Fruit fly (Drosophila melanogaster) whole organism, embryonic: ENCODE data around the gene hbt.

Source experiments
- Ada2b ChIP-seq: fragments of 200-800 bp; sonication (Bioruptor generic); IDR thresholded peaks from 2 replicates; pipeline ENCODE4 v1.3.6; 2022; ENCODE audit warnings: missing biosample characterization, missing genetic modification characterization
- Atf3 ChIP-seq: fragments of 200-800 bp; sonication (Bioruptor generic); optimal IDR thresholded peaks from 3 replicates; lab custom pipeline; 2016; ENCODE audit warnings: missing biosample characterization, missing genetic modification characterization
- Atf6 ChIP-seq: fragments of 200-800 bp; sonication (Bioruptor generic); IDR thresholded peaks from 2 replicates; pipeline ENCODE4 v1.3.6; 2022; ENCODE audit warnings: missing biosample characterization, missing genetic modification characterization
- CG1024 ChIP-seq: fragments of 200-800 bp; sonication (Bioruptor generic); IDR thresholded peaks from 2 replicates; pipeline ENCODE4 v1.3.6; 2022; ENCODE audit warnings: missing biosample characterization, missing genetic modification characterization
- CG10274 ChIP-seq: fragments of 200-800 bp; sonication (Bioruptor generic); optimal IDR thresholded peaks from 3 replicates; lab custom pipeline; 2017; ENCODE audit warnings: missing biosample characterization, mild to moderate bottlenecking, missing genetic modification characterization
- CG10543 ChIP-seq: fragments of 200-800 bp; sonication (Bioruptor generic); optimal IDR thresholded peaks from 3 replicates; lab custom pipeline; 2017; ENCODE audit warnings: missing biosample characterization, mild to moderate bottlenecking, missing genetic modification characterization, moderate library complexity
- CG12299 ChIP-seq: fragments of 200-800 bp; sonication (Bioruptor generic); optimal IDR thresholded peaks from 2 replicates; lab custom pipeline; 2018; ENCODE audit warnings: missing biosample characterization, mild to moderate bottlenecking, missing genetic modification characterization
- CG13123 ChIP-seq: fragments of 200-800 bp; sonication (Bioruptor generic); optimal IDR thresholded peaks from 2 replicates; lab custom pipeline; 2016; ENCODE audit warnings: missing biosample characterization, missing genetic modification characterization
- CG13424 ChIP-seq: fragments of 200-800 bp; sonication (Bioruptor generic); optimal IDR thresholded peaks from 2 replicates; lab custom pipeline; 2019; ENCODE audit warnings: missing biosample characterization, mild to moderate bottlenecking, missing genetic modification characterization, moderate library complexity
- CG15073 ChIP-seq: fragments of 200-800 bp; sonication (Bioruptor generic); optimal IDR thresholded peaks from 2 replicates; lab custom pipeline; 2016; ENCODE audit warnings: missing biosample characterization, missing genetic modification characterization
- CG15601 ChIP-seq: fragments of 200-800 bp; sonication (Bioruptor generic); optimal IDR thresholded peaks from 3 replicates; lab custom pipeline; 2019; ENCODE audit warnings: missing biosample characterization, mild to moderate bottlenecking, missing genetic modification characterization, moderate library complexity
- CG1647 ChIP-seq: fragments of 200-800 bp; sonication (Bioruptor generic); optimal IDR thresholded peaks from 3 replicates; lab custom pipeline; 2016; ENCODE audit warnings: missing biosample characterization, missing genetic modification characterization
- CG18262 ChIP-seq: fragments of 200-800 bp; optimal IDR thresholded peaks from 3 replicates; lab custom pipeline; 2019; ENCODE audit warnings: missing biosample characterization, mild to moderate bottlenecking, missing genetic modification characterization, moderate library complexity
- CG3065 ChIP-seq: fragments of 200-800 bp; sonication (Bioruptor generic); optimal IDR thresholded peaks from 2 replicates; lab custom pipeline; 2016; ENCODE audit warnings: missing biosample characterization, missing genetic modification characterization
- CG3838 ChIP-seq: fragments of 200-800 bp; sonication (Bioruptor generic); optimal IDR thresholded peaks from 3 replicates; lab custom pipeline; 2016; ENCODE audit warnings: missing biosample characterization, missing genetic modification characterization
- CG5180 ChIP-seq: fragments of 200-800 bp; sonication (Bioruptor generic); optimal IDR thresholded peaks from 3 replicates; lab custom pipeline; 2017; ENCODE audit warnings: missing biosample characterization, missing genetic modification characterization, mild to moderate bottlenecking, moderate library complexity, missing genetic modification reagents
- CG6854 ChIP-seq: fragments of 200-800 bp; sonication (Bioruptor generic); optimal IDR thresholded peaks from 3 replicates; lab custom pipeline; 2017; ENCODE audit warnings: missing biosample characterization, mild to moderate bottlenecking, missing genetic modification characterization
- CG7271 ChIP-seq: fragments of 200-800 bp; sonication (Bioruptor generic); optimal IDR thresholded peaks from 2 replicates; lab custom pipeline; 2018; ENCODE audit warnings: missing biosample characterization, mild to moderate bottlenecking, missing genetic modification characterization, moderate library complexity
- CG7987 ChIP-seq: fragments of 200-800 bp; sonication (Bioruptor generic); optimal IDR thresholded peaks from 2 replicates; lab custom pipeline; 2018; ENCODE audit warnings: missing biosample characterization, mild to moderate bottlenecking, missing genetic modification characterization, moderate library complexity
- CG8924 ChIP-seq: fragments of 200-800 bp; optimal IDR thresholded peaks from 3 replicates; lab custom pipeline; 2019; ENCODE audit warnings: missing biosample characterization, mild to moderate bottlenecking, missing genetic modification characterization, moderate library complexity
- CG8944 ChIP-seq: fragments of 200-800 bp; sonication (Bioruptor generic); optimal IDR thresholded peaks from 3 replicates; lab custom pipeline; 2016; ENCODE audit warnings: missing biosample characterization, missing genetic modification characterization
- Hr78 ChIP-seq, 2 experiments: fragments of 200-800 bp in 1 of 2; fragments of >200 bp in 1 of 2; sonication (Bioruptor generic) in 1 of 2; optimal IDR thresholded peaks; 2 replicates each; lab custom pipeline; 2017 to 2019; ENCODE audit warnings: missing biosample characterization in 2 of 2, missing genetic modification characterization in 2 of 2, mild to moderate bottlenecking in 1 of 2, moderate library complexity in 1 of 2
- Lpt ChIP-seq: fragments of >200 bp; optimal IDR thresholded peaks from 2 replicates; lab custom pipeline; 2018; ENCODE audit warnings: missing biosample characterization, missing genetic modification characterization
- Myb ChIP-seq: fragments of 200-800 bp; sonication (Bioruptor generic); optimal IDR thresholded peaks from 2 replicates; lab custom pipeline; 2016; ENCODE audit warnings: missing biosample characterization, missing genetic modification characterization
- NC2α ChIP-seq: fragments of 200-800 bp; sonication (Bioruptor generic); optimal IDR thresholded peaks from 2 replicates; lab custom pipeline; 2016; ENCODE audit warnings: missing biosample characterization, missing genetic modification characterization
- Neu2 ChIP-seq: fragments of 200-800 bp; sonication (Bioruptor generic); optimal IDR thresholded peaks from 3 replicates; lab custom pipeline; 2016; ENCODE audit warnings: missing biosample characterization, missing genetic modification characterization, borderline replicate concordance
- Nf-YC ChIP-seq: fragments of 200-800 bp; optimal IDR thresholded peaks from 3 replicates; lab custom pipeline; 2019; ENCODE audit warnings: missing biosample characterization, mild to moderate bottlenecking, missing genetic modification characterization, moderate library complexity
- Pdp1 ChIP-seq, 2 experiments: fragments of 200-800 bp; sonication (Bioruptor generic); optimal IDR thresholded peaks; 3 replicates each; lab custom pipeline; 2016; ENCODE audit warnings: missing biosample characterization in 2 of 2, missing genetic modification characterization in 2 of 2, mild to moderate bottlenecking in 1 of 2, moderate library complexity in 1 of 2
- Sox102F ChIP-seq: fragments of 200-800 bp; sonication (Bioruptor generic); optimal IDR thresholded peaks from 2 replicates; lab custom pipeline; 2018; ENCODE audit warnings: missing biosample characterization, mild to moderate bottlenecking, missing genetic modification characterization, moderate library complexity
- Stat92E ChIP-seq, 3 experiments: fragments of >200 bp in 2 of 3; fragments of 200-800 bp in 1 of 3; sonication (Bioruptor generic) in 1 of 3; optimal IDR thresholded peaks; 2 replicates each; lab custom pipeline; 2017 to 2019; ENCODE audit warnings: missing biosample characterization in 3 of 3, missing genetic modification characterization in 3 of 3, mild to moderate bottlenecking in 1 of 3, moderate library complexity in 1 of 3
- abd-A ChIP-seq: fragments of 200-800 bp; sonication (Bioruptor generic); optimal IDR thresholded peaks from 3 replicates; lab custom pipeline; 2019; ENCODE audit warnings: missing biosample characterization, mild to moderate bottlenecking, missing genetic modification characterization, moderate library complexity
- ac ChIP-seq: fragments of 200-800 bp; sonication (Bioruptor generic); optimal IDR thresholded peaks from 3 replicates; lab custom pipeline; 2017; ENCODE audit warnings: missing biosample characterization, mild to moderate bottlenecking, missing genetic modification characterization
- bigmax ChIP-seq: fragments of 200-800 bp; sonication (Bioruptor generic); optimal IDR thresholded peaks from 2 replicates; lab custom pipeline; 2018; ENCODE audit warnings: missing biosample characterization, mild to moderate bottlenecking, missing genetic modification characterization
- cas ChIP-seq: fragments of 200-800 bp; sonication (Bioruptor generic); IDR thresholded peaks from 2 replicates; pipeline ENCODE4 v1.3.6; 2022; ENCODE audit warnings: missing biosample characterization, missing genetic modification characterization
- esg ChIP-seq: fragments of 200-800 bp; sonication (Bioruptor generic); conservative IDR thresholded peaks from 2 replicates; pipeline ENCODE4 v1.3.6; 2022; ENCODE audit warnings: missing biosample characterization, missing genetic modification characterization
- exex ChIP-seq: fragments of 200-800 bp; sonication (Bioruptor generic); optimal IDR thresholded peaks from 4 replicates; lab custom pipeline; 2018; ENCODE audit warnings: missing biosample characterization, mild to moderate bottlenecking, missing genetic modification characterization, moderate library complexity
- inv ChIP-seq: fragments of 200-800 bp; sonication (Bioruptor generic); IDR thresholded peaks from 2 replicates; pipeline ENCODE4 v1.3.6; 2022; ENCODE audit warnings: missing biosample characterization, missing genetic modification characterization; ENCODE audit not compliant: partially characterized antibody
- mirr ChIP-seq: fragments of 200-800 bp; sonication (Bioruptor generic); optimal IDR thresholded peaks from 3 replicates; lab custom pipeline; 2018; ENCODE audit warnings: missing biosample characterization, mild to moderate bottlenecking, missing genetic modification characterization
- prd ChIP-seq, 3 experiments: fragments of >200 bp in 2 of 3; fragments of 200-800 bp in 1 of 3; sonication (Bioruptor generic) in 1 of 3; optimal IDR thresholded peaks in 2 of 3; IDR thresholded peaks in 1 of 3; 2 replicates in 2 of 3; 3 replicates in 1 of 3; pipeline versions ENCODE4 v1.3.6 to Lab custom; 2017 to 2022; ENCODE audit warnings: missing biosample characterization in 1 of 3, missing genetic modification characterization in 1 of 3
- repo ChIP-seq: fragments of 200-800 bp; sonication (Bioruptor generic); optimal IDR thresholded peaks from 2 replicates; lab custom pipeline; 2016; ENCODE audit warnings: missing biosample characterization, missing genetic modification characterization
- ssp ChIP-seq: fragments of 200-800 bp; sonication (Bioruptor generic); IDR thresholded peaks from 2 replicates; pipeline ENCODE4 v1.3.6; 2022; ENCODE audit warnings: missing biosample characterization, missing genetic modification characterization
- vnd ChIP-seq: fragments of 200-800 bp; sonication (Bioruptor generic); IDR thresholded peaks from 3 replicates; pipeline ENCODE4 v1.3.6; 2022; ENCODE audit warnings: missing biosample characterization, missing genetic modification characterization; ENCODE audit not compliant: partially characterized antibody

Gene hbt

dm6 chr2L:13378488-13378964 lies 47.6 kb upstream of the hbt start, which contains the start of the genes CG9302 and beta'COP (continued):
- TF ChIP-seq bigmax (peak; percentile 31), Atf3 (GFP tag; lab: Kevin White, UChicago) (no peak), CG10274 (no peak), CG7987 (GFP tag; lab: Kevin White, UChicago) (peak; percentile 33), CG7271 (tag; lab: Kevin White, UChicago) (no peak), cas (no peak), CG3838 (GFP tag; lab: Kevin White, UChicago) (no peak), CG13424 (tag; lab: Kevin White, UChicago) (peak; percentile 78), CG15601 (tag; lab: Kevin White, UChicago) (peak; percentile 68), Ada2b (GFP tag; lab: Robert Waterston, UW) (no peak), CG10543 (peak; percentile 84), CG13123 (GFP tag; lab: Kevin White, UChicago) (peak; percentile 33), CG8924 (tag; lab: Kevin White, UChicago) (peak; percentile 72), inv (GFP tag; lab: Robert Waterston, UW) (peak; percentile 68), Neu2 (GFP tag; lab: Kevin White, UChicago) (no peak), esg (GFP tag; lab: Robert Waterston, UW) (peak; percentile 40; the same call in 1 of the 2 replicates), Pdp1 (GFP tag; optimal IDR thresholded peaks at IDR 0.05; lab: Kevin White, UChicago) (peak; percentile 15 to 57), CG12299 (tag; lab: Kevin White, UChicago) (no peak), ssp (peak; percentile 54; the same call in 1 of the 2 replicates), ac (no peak), Sox102F (GFP tag; lab: Kevin White, UChicago) (no peak), CG15073 (no peak), CG8944 (GFP tag; lab: Kevin White, UChicago) (peak; percentile 43), CG3065 (GFP tag; lab: Kevin White, UChicago) (peak; percentile 31), CG1024 (GFP tag; lab: Robert Waterston, UW) (no peak), repo (GFP tag; lab: Kevin White, UChicago) (no peak), Nf-YC (tag; lab: Kevin White, UChicago) (peak; percentile 79), abd-A (tag; lab: Kevin White, UChicago) (no peak), CG5180 (GFP tag; lab: Kevin White, UChicago) (no peak), Stat92E (GFP tag; optimal IDR thresholded peaks at IDR 0.05; lab: Kevin White, UChicago) (peak in 1 of 3 experiments; percentile 58), Myb (GFP tag; lab: Kevin White, UChicago) (no peak), vnd (peak; percentile 72; the same call in 2 of the 3 replicates), Lpt (GFP tag; lab: Kevin White, UChicago) (no peak), prd (optimal IDR thresholded peaks at IDR 0.05; lab: Kevin White, UChicago) (no peak), prd (GFP tag; IDR thresholded peaks at IDR 0.05; lab: Robert Waterston, UW) (peak; percentile 75; the same call in 2 of the 3 replicates), Atf6 (GFP tag; lab: Robert Waterston, UW) (no peak), CG6854 (no peak), CG18262 (peak; percentile 74), NC2α (GFP tag; lab: Kevin White, UChicago) (no peak)

- peak; percentile 99 for TF ChIP-seq exex (tag; lab: Kevin White, UChicago)
- no peak for TF ChIP-seq Hr78 (GFP tag; optimal IDR thresholded peaks at IDR 0.05; lab: Kevin White, UChicago)
- TF ChIP-seq mirr (GFP tag; lab: Kevin White, UChicago) = peak; percentile 81
- no peak for TF ChIP-seq CG1647 (GFP tag; lab: Kevin White, UChicago)
- TF ChIP-seq Pdp1 (GFP tag; optimal IDR thresholded peaks at IDR 0.05; lab: Kevin White, UChicago) = peak in 1 of 2 experiments; percentile 86
- TF ChIP-seq, all 482 proteins: peak for 3
These were observed 45.2 kb upstream of the hbt start for dm6 chr2L:13376086-13376485.
